Worm (Caenorhabditis elegans): ENCODE data around the gene T01D3.3.

T01D3.3 gene

DNA sequence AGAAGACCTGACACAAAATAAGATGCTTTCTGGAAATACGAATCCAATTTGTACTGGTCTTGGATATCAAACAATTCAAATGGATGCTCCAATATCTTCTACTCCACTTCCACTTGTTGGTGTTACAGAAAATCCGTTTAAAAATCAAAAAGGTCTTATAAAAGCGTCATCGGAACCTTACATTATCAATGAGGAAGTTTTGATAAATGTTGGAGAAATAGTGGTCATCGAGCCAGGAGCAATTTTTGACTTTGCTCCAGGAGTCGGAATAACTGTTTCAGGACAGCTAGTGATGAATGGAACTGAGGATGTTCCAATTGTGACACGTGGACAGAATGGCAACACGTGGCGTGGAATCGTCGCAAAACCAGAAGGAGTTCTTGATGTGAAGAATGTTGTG is 10.0 kb upstream of the T01D3.3 start:
- TF ChIP-seq scrt-1 (GFP tag; IDR thresholded peaks at IDR 0.05): no peak
- TF ChIP-seq ets-7 (tag; optimal IDR thresholded peaks at IDR 0.05): no peak
- TF ChIP-seq flt-1 (GFP tag; IDR thresholded peaks at IDR 0.05): no peak
- no peak for TF ChIP-seq hnd-1 (tag; optimal IDR thresholded peaks at IDR 0.05)
- TF ChIP-seq ama-1 (optimal IDR thresholded peaks at IDR 0.05): no peak
- no peak for TF ChIP-seq hmg-4 (GFP tag; optimal IDR thresholded peaks at IDR 0.05)
- TF ChIP-seq B0310.2 (tag; optimal IDR thresholded peaks at IDR 0.05): no peak
- TF ChIP-seq tbx-11 (GFP tag; IDR thresholded peaks at IDR 0.05): no peak
- TF ChIP-seq aly-1 (tag; optimal IDR thresholded peaks at IDR 0.05): no peak
- TF ChIP-seq tra-4 (tag; optimal IDR thresholded peaks at IDR 0.05): no peak

DNA sequence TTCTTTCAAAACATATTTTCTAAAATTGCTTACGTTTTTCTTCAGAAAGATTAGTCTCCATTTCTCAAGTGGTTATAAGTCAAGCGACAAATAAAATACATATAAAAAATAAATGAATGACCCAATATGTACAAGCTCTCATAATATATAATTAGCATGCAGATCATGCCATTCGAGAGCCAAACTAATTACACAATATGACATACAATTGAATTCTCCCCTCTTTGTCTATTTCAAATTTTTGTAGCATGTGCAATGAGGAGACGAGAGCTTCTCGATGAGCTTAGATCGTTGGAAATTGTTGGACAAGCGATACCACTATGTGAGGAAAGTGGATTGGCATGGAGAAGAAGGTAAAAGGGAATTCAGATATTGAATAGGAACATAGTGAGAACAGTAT is 3.2 kb downstream of the T01D3.3 start, which contains the start of gene hlh-34:
Gene hlh-34 (minus strand): TSS at position 101 of the 400 bp plus-strand sequence.
- TF ChIP-seq tra-4 (tag; optimal IDR thresholded peaks at IDR 0.05) (no peak), tbx-37 (GFP tag; conservative IDR thresholded peaks at IDR 0.05) (no peak)

DNA sequence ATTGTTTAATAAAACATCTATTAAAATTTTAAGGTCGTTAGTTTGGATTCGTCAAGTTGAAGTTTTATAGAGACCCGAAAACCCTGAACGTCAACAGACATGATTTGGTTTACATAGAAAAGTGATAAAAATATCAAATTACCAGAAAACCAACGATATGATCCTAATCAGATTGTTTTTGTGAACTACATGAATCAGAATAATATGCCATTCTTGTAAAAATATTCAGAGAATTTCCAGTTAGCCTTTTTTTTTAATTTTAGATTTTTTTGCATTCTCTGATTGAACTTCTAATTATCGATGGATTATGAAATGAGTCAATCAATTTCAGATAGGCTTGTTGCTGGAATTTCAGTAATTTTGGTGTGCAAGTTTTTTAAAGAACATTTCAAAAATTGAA is 7.0 kb downstream of the T01D3.3 start, which contains the start of gene srx-96:
Gene srx-96 (plus strand): TSS at position 301 of the 400 bp plus-strand sequence.
- TF ChIP-seq tbx-11 (GFP tag; IDR thresholded peaks at IDR 0.05) (no peak), F13C5.2 (tag; optimal IDR thresholded peaks at IDR 0.05) (no peak), hnd-1 (tag; optimal IDR thresholded peaks at IDR 0.05) (no peak), sea-1 (GFP tag; conservative IDR thresholded peaks at IDR 0.05) (no peak), hmbx-1 (tag; optimal IDR thresholded peaks at IDR 0.05) (no peak), tra-4 (tag; optimal IDR thresholded peaks at IDR 0.05) (no peak), pes-1 (GFP tag; IDR thresholded peaks at IDR 0.05) (no peak), scrt-1 (GFP tag; IDR thresholded peaks at IDR 0.05) (no peak), hmg-4 (GFP tag; optimal IDR thresholded peaks at IDR 0.05) (no peak), aly-1 (tag; optimal IDR thresholded peaks at IDR 0.05) (no peak), flt-1 (GFP tag; IDR thresholded peaks at IDR 0.05) (no peak), B0310.2 (tag; optimal IDR thresholded peaks at IDR 0.05) (no peak)

DNA sequence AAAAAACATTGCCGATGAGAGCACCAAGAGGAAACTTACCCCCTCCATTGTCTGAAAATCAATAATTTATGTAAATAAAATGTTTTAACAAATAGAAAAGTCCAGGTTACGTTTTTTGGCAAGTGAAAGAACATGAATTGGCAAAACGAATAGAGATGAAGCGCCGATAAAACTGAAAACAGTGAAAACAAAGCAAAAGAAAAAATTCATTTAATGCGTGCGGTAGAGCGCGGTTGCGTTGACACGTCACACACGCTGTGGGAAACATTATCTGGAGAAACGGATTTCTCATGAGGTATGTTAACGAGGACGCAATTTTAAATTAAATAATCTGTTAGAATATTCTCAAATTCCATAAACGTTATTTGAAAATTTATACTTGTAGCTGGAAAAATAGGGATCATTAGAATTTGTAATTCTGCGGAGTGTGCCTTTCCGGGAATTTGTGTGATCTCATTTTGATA is 11.2 kb downstream of the T01D3.3 start, which contains the start of gene zipt-9:
Gene zipt-9 (minus strand): TSS at position 51 of the 464 bp plus-strand sequence.
- TF ChIP-seq ceh-13 (GFP tag; optimal IDR thresholded peaks at IDR 0.05): no peak
- no peak for TF ChIP-seq pes-1 (GFP tag; IDR thresholded peaks at IDR 0.05)
- peak; percentile 34 for TF ChIP-seq B0310.2 (tag; optimal IDR thresholded peaks at IDR 0.05)
- no peak for TF ChIP-seq hmbx-1 (tag; optimal IDR thresholded peaks at IDR 0.05)
- TF ChIP-seq ets-7 (tag; optimal IDR thresholded peaks at IDR 0.05): peak; percentile 57
- TF ChIP-seq aly-1 (tag; optimal IDR thresholded peaks at IDR 0.05): no peak
- peak; percentile 11 for TF ChIP-seq hmg-4 (GFP tag; optimal IDR thresholded peaks at IDR 0.05)
- no peak for TF ChIP-seq hnd-1 (tag; optimal IDR thresholded peaks at IDR 0.05)
- TF ChIP-seq flt-1 (GFP tag; IDR thresholded peaks at IDR 0.05): no peak
- peak; percentile 72 for TF ChIP-seq F13C5.2 (tag; optimal IDR thresholded peaks at IDR 0.05)
- no peak for TF ChIP-seq ceh-36 (tag; optimal IDR thresholded peaks at IDR 0.05)
- TF ChIP-seq sea-1 (GFP tag; conservative IDR thresholded peaks at IDR 0.05): no peak
- TF ChIP-seq tra-4 (tag; optimal IDR thresholded peaks at IDR 0.05): peak; percentile 28
- TF ChIP-seq ama-1 (optimal IDR thresholded peaks at IDR 0.05): no peak
- TF ChIP-seq scrt-1 (GFP tag; IDR thresholded peaks at IDR 0.05): no peak
- TF ChIP-seq tbx-11 (GFP tag; IDR thresholded peaks at IDR 0.05): 0 out of 2 replicates have a peak, but pooled peaks have one; percentile 45
- peak; percentile 70 for TF ChIP-seq tbx-37 (GFP tag; conservative IDR thresholded peaks at IDR 0.05)

DNA sequence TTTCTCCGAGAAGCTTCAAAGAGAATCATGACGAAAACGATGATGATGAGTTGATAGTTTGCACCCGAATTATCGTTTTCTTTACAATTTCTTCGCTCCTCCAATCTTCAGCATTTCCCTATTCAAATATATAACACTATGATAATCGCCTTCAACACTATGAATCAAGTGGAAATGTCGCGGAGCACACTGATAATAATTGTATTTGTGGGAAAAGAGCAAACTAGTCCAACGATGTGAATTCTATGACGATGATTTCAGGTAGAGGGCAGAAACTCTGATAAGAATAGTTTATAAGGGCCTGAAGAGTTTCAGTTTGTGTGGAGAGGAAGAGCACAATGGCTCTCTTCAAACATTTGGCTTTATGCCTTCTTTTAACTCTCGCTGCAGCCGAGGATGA is 12.5 kb downstream of the T01D3.3 start, which contains the start of gene T01D3.6:
Gene T01D3.6 (plus strand): TSS at position 294 of the 400 bp plus-strand sequence.
- TF ChIP-seq ceh-13 (GFP tag; optimal IDR thresholded peaks at IDR 0.05) (no peak), flt-1 (GFP tag; IDR thresholded peaks at IDR 0.05) (no peak), tbx-37 (GFP tag; conservative IDR thresholded peaks at IDR 0.05) (no peak), ceh-36 (tag; optimal IDR thresholded peaks at IDR 0.05) (no peak), tra-4 (tag; optimal IDR thresholded peaks at IDR 0.05) (no peak), ets-7 (tag; optimal IDR thresholded peaks at IDR 0.05) (no peak), F13C5.2 (tag; optimal IDR thresholded peaks at IDR 0.05) (no peak), hmg-4 (GFP tag; optimal IDR thresholded peaks at IDR 0.05) (no peak), pes-1 (GFP tag; IDR thresholded peaks at IDR 0.05) (no peak), hmbx-1 (tag; optimal IDR thresholded peaks at IDR 0.05) (no peak), ama-1 (optimal IDR thresholded peaks at IDR 0.05) (no peak), B0310.2 (tag; optimal IDR thresholded peaks at IDR 0.05) (no peak), aly-1 (tag; optimal IDR thresholded peaks at IDR 0.05) (no peak), tbx-11 (GFP tag; IDR thresholded peaks at IDR 0.05) (no peak), hnd-1 (tag; optimal IDR thresholded peaks at IDR 0.05) (no peak), sea-1 (GFP tag; conservative IDR thresholded peaks at IDR 0.05) (no peak), scrt-1 (GFP tag; IDR thresholded peaks at IDR 0.05) (no peak)

DNA sequence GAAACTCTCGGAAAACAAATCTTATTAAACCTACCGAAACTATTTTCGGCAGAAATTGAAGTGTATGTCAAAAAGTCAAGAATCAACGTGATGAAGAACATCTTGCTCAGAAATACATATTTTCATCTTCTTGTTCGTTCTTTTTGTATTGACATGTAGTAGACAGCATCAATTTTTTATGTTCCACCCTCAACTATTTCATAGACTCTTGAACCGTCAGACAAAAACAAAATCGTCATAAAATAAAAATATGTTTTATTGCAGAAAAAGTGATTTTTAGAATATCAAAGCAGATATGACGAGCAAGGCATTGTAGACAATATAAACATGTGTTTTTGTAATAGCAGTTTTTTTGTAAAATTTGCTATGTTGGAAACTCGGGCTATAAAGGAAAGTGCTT is 20.7 kb downstream of the T01D3.3 start, which contains the start of gene F35E12.2:
Gene F35E12.2 (minus strand): TSS at position 101 of the 400 bp plus-strand sequence.
- TF ChIP-seq tbx-37 (GFP tag; conservative IDR thresholded peaks at IDR 0.05): no peak
- no peak for TF ChIP-seq B0310.2 (tag; optimal IDR thresholded peaks at IDR 0.05)
- TF ChIP-seq ets-7 (tag; optimal IDR thresholded peaks at IDR 0.05): no peak
- no peak for TF ChIP-seq tra-4 (tag; optimal IDR thresholded peaks at IDR 0.05)
- no peak for TF ChIP-seq scrt-1 (GFP tag; IDR thresholded peaks at IDR 0.05)
- no peak for TF ChIP-seq hmg-4 (GFP tag; optimal IDR thresholded peaks at IDR 0.05)
- TF ChIP-seq ama-1 (optimal IDR thresholded peaks at IDR 0.05): no peak

DNA sequence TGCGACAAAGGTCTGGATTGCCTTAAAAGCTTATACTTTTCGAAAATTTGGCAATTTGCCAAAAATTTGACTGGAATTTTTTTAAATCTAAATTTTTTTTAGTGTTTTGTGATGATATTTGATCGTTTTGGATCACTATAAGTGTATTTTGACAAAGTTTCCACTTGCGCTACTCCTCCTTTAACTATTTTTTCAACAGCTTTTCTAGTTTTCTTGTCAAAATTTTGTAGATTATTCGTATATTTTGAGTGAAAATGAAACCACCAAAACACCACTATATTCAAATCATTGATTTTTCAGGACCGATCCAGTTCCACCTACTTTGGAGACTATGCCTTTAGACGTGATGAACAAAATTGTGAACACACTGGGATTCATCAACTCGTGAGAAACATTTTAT is 21.5 kb downstream of the T01D3.3 start, which contains the start of gene fbxa-181:
Gene fbxa-181 (plus strand): TSS at position 301 of the 400 bp plus-strand sequence.
- TF ChIP-seq tbx-11 (GFP tag; IDR thresholded peaks at IDR 0.05): no peak
- TF ChIP-seq sea-1 (GFP tag; conservative IDR thresholded peaks at IDR 0.05): no peak
- TF ChIP-seq scrt-1 (GFP tag; IDR thresholded peaks at IDR 0.05): no peak
- no peak for TF ChIP-seq aly-1 (tag; optimal IDR thresholded peaks at IDR 0.05)
- TF ChIP-seq ets-7 (tag; optimal IDR thresholded peaks at IDR 0.05): no peak

DNA sequence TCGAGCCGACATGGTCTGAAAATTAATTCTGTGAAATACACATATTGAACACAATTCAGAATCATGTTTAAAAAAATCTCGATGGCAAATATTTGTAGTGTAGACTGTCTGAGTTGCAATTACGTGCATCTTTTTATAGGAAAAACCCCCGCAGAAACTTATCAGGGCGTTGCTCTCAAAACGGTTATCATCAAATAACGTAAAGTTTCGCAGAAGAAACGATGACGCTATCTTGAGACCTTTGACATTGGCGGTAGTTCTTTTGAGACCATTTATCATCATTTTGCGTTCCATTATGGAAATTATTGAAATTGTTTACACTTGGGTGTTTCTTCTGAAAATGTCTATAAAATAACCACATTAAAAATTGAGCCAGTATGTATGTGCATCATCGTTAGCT is 26.7 kb downstream of the T01D3.3 start, which contains the start of gene dct-17:
Gene dct-17 (minus strand): TSS at position 23 of the 400 bp plus-strand sequence.
- no peak for TF ChIP-seq hmbx-1 (tag; optimal IDR thresholded peaks at IDR 0.05)
- no peak for TF ChIP-seq tra-4 (tag; optimal IDR thresholded peaks at IDR 0.05)
- no peak for TF ChIP-seq aly-1 (tag; optimal IDR thresholded peaks at IDR 0.05)
- no peak for TF ChIP-seq ama-1 (optimal IDR thresholded peaks at IDR 0.05)
- no peak for TF ChIP-seq B0310.2 (tag; optimal IDR thresholded peaks at IDR 0.05)
- TF ChIP-seq ceh-36 (tag; optimal IDR thresholded peaks at IDR 0.05): no peak
- TF ChIP-seq scrt-1 (GFP tag; IDR thresholded peaks at IDR 0.05): no peak
- TF ChIP-seq hmg-4 (GFP tag; optimal IDR thresholded peaks at IDR 0.05): no peak
- no peak for TF ChIP-seq tbx-37 (GFP tag; conservative IDR thresholded peaks at IDR 0.05)
- no peak for TF ChIP-seq ceh-13 (GFP tag; optimal IDR thresholded peaks at IDR 0.05)
- TF ChIP-seq hnd-1 (tag; optimal IDR thresholded peaks at IDR 0.05): no peak
- no peak for TF ChIP-seq sea-1 (GFP tag; conservative IDR thresholded peaks at IDR 0.05)

Measured in whole organism, early embryonic.